Fruit fly (Drosophila melanogaster): ENCODE data around the gene CG1631.

CG1631 gene

DNA sequence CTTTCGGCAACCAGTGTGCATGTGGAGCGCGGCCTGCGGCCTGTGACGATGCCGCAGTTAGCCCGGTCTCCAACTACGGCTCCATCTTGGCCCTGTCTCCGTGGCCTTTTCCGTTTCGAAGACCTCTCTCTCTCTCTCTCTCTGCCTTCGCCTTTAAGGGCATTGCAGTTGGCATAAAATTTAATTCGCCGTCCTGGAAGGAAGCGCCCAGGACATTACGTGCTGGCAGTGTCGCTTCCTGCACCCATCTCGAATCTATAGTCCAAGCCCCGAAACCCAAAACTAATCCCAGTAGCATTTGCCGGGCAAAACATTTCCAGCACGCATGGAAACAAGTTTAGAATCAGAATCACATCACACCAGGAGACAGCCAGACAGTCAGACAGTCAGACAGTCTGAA is at the start of gene CG1631:
CG1631 (plus strand) TSS at position 301 of the 400 bp plus-strand sequence.
- no peak for TF ChIP-seq noc (tag; optimal IDR thresholded peaks at IDR 0.05)

dm6 chrX:20330278-20330677 is 3.0 kb downstream of the CG1631 start, which contains the start of gene CG1504:
Gene CG1504 (minus strand): TSS chrX:20330372.
- no peak for TF ChIP-seq noc (tag; optimal IDR thresholded peaks at IDR 0.05)

- no peak for TF ChIP-seq noc (tag; optimal IDR thresholded peaks at IDR 0.05)
These were observed 15.0 kb downstream of the CG1631 start for dm6 chrX:20342205-20342604.

- TF ChIP-seq noc (tag; optimal IDR thresholded peaks at IDR 0.05): no peak
These were observed 49.2 kb downstream of the CG1631 start, which contains the start of gene CG12679 for dm6 chrX:20376422-20376821. Gene CG12679 (minus strand): TSS chrX:20376522.

Data from whole organism, larva.